Fruit fly (Drosophila melanogaster) whole organism, adult: ENCODE measurements around the gene solo.

Experiments
- CG11617 ChIP-seq: fragments of 200-800 bp; sonication (Bioruptor generic); optimal IDR thresholded peaks from 2 replicates; lab custom pipeline; 2017; ENCODE audit warnings: mild to moderate bottlenecking, missing biosample characterization, missing genetic modification reagents, missing genetic modification characterization
- CG12768 ChIP-seq: fragments of 200-800 bp; sonication (Bioruptor generic); optimal IDR thresholded peaks from 2 replicates; lab custom pipeline; 2017; ENCODE audit warnings: missing biosample characterization, missing genetic modification characterization, mild to moderate bottlenecking, moderate library complexity, missing genetic modification reagents
- CG14711 ChIP-seq: fragments of 200-800 bp; sonication (Bioruptor generic); optimal IDR thresholded peaks from 2 replicates; lab custom pipeline; 2018; ENCODE audit warnings: missing biosample characterization, mild to moderate bottlenecking, missing genetic modification characterization, moderate library complexity
- CG1620 ChIP-seq: fragments of 200-800 bp; sonication (Bioruptor generic); optimal IDR thresholded peaks from 2 replicates; lab custom pipeline; 2016; ENCODE audit warnings: missing biosample characterization, missing genetic modification characterization
- CG33017 ChIP-seq: fragments of 200-800 bp; sonication (Bioruptor generic); optimal IDR thresholded peaks from 2 replicates; lab custom pipeline; 2018; ENCODE audit warnings: missing biosample characterization, mild to moderate bottlenecking, missing genetic modification characterization, moderate library complexity
- CG5204 ChIP-seq: fragments of 200-800 bp; sonication (Bioruptor generic); optimal IDR thresholded peaks from 2 replicates; lab custom pipeline; 2016; ENCODE audit warnings: missing biosample characterization, missing genetic modification characterization
- CG7045 ChIP-seq: fragments of 200-800 bp; sonication (Bioruptor generic); optimal IDR thresholded peaks from 2 replicates; lab custom pipeline; 2017; ENCODE audit warnings: missing biosample characterization, mild to moderate bottlenecking, missing genetic modification characterization
- CG7101 ChIP-seq: fragments of 200-800 bp; sonication (Bioruptor generic); optimal IDR thresholded peaks from 2 replicates; lab custom pipeline; 2018; ENCODE audit warnings: missing biosample characterization, mild to moderate bottlenecking, missing genetic modification characterization, moderate library complexity
- Clk ChIP-seq: fragments of 200-800 bp; sonication (Bioruptor generic); optimal IDR thresholded peaks from 2 replicates; lab custom pipeline; 2017; ENCODE audit warnings: missing biosample characterization, missing genetic modification characterization
- Crg-1 ChIP-seq: fragments of 200-800 bp; sonication (Bioruptor generic); optimal IDR thresholded peaks from 2 replicates; lab custom pipeline; 2016; ENCODE audit warnings: missing biosample characterization, missing genetic modification characterization
- Hr96 ChIP-seq: fragments of 200-800 bp; sonication (Bioruptor generic); optimal IDR thresholded peaks from 2 replicates; lab custom pipeline; 2016; ENCODE audit warnings: missing biosample characterization, missing genetic modification characterization
- Mnt ChIP-seq: fragments of 200-800 bp; sonication (Bioruptor generic); optimal IDR thresholded peaks from 2 replicates; lab custom pipeline; 2016; ENCODE audit warnings: missing biosample characterization, mild to moderate bottlenecking, missing genetic modification characterization
- bab1 ChIP-seq: fragments of 200-800 bp; sonication (Bioruptor generic); optimal IDR thresholded peaks from 3 replicates; lab custom pipeline; 2019; ENCODE audit warnings: missing biosample characterization, mild to moderate bottlenecking, missing genetic modification characterization, moderate library complexity
- cic ChIP-seq: fragments of 200-800 bp; sonication (Bioruptor generic); optimal IDR thresholded peaks from 2 replicates; lab custom pipeline; 2017; ENCODE audit warnings: missing biosample characterization, mild to moderate bottlenecking, missing genetic modification characterization, moderate library complexity
- cnc ChIP-seq, 2 experiments: fragments of >200 bp; optimal IDR thresholded peaks; 2 replicates each; lab custom pipeline; 2017
- kay ChIP-seq: fragments of 200-800 bp; sonication (Bioruptor generic); peaks from one replicate; lab custom pipeline; 2016; ENCODE audit warnings: missing biosample characterization, missing genetic modification characterization, borderline replicate concordance
- ovo ChIP-seq: fragments of 200-800 bp; sonication (Bioruptor generic); optimal IDR thresholded peaks from 2 replicates; lab custom pipeline; 2016; ENCODE audit warnings: missing biosample characterization, missing genetic modification characterization
- pad ChIP-seq: fragments of 200-800 bp; sonication (Bioruptor generic); optimal IDR thresholded peaks from 3 replicates; lab custom pipeline; 2017; ENCODE audit warnings: missing biosample characterization, missing genetic modification characterization, mild to moderate bottlenecking, moderate library complexity, missing genetic modification reagents
- tj ChIP-seq: fragments of 200-800 bp; sonication (Bioruptor generic); optimal IDR thresholded peaks from 3 replicates; lab custom pipeline; 2017; ENCODE audit warnings: missing biosample characterization, mild to moderate bottlenecking, missing genetic modification characterization, moderate library complexity
- toe ChIP-seq: fragments of 200-800 bp; sonication (Bioruptor generic); optimal IDR thresholded peaks from 2 replicates; lab custom pipeline; 2016; ENCODE audit warnings: missing biosample characterization, missing genetic modification characterization

The solo gene

DNA sequence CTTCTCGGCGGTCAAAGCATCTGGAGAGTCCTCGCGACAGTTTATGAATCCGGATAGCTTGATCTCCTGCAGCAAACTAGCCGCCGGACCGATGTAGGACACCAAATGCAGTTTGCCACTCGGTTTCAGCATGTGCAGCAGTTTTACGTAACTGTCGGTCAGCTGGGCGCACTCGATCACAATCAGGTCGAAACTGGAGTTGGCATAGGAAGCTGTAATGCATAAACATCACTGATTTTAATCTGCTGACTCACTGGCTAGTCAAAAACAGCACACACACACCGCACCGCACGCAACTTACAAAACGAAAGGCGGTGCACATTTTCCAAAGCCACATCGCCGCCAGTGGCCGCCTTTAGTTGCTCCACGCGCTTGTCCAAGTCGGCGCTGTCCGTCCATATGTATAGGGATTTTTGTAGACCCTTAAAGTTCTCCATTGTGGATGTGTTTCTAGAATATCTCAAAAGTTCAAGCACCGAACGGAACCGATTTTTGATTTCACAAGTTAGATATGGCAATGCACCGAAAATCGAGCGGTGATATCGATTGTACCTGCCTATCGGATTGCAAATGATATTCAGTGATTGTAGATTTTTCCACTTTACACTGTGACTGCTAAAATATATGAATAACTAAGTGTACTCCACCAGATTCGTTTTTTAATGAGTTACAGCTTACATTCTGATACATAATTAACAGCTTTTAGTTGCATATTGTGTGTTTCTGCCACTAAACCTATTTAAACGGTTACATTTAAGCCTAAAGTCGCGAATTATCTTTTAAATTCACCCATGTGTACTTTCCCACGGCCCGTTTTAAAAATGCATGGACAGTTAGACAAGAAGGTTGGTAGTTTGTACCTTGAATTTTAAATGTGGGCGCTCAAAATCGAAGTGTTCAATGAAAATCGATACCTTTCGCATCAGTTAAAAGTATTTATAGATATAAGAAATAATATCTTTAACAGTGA lies 22.8 kb upstream of the solo start, which contains the start of gene CIAPIN1:
Gene CIAPIN1 (minus strand): TSS at position 523 of the 970 bp plus-strand sequence.
- TF ChIP-seq kay (GFP tag; lab: Kevin White, UChicago) (peak; percentile 38), bab1 (GFP tag; lab: Kevin White, UChicago) (no peak), cnc (optimal IDR thresholded peaks at IDR 0.05; lab: Kevin White, UChicago) (peak; percentile 79 to 86)

DNA sequence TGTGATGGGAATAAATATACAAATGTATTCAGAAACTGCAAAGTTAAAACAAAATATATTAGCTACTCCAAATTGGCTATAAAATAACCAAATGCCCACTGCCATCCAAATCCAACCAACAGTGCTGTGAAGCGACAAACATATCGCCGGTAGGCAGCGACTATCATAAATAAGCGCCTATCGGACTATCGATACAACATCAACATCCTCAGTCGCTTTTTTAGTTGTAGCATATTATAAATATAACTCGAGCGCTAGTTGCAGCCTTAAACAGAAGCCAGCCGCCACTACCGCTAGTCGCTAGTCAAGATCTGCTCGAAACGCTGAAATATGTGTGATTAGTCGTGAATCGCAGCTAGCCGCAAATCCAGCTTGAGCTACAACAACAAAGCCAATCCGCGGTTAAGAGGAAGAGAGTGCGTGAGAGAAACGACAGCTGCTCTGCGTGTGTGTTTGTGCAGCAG lies 22.1 kb upstream of the solo start:
- TF ChIP-seq CG5204 (GFP tag; lab: Kevin White, UChicago) (peak; percentile 12), Mnt (GFP tag; lab: Kevin White, UChicago) (peak; percentile 18), cic (no peak), CG12768 (GFP tag; lab: Kevin White, UChicago) (peak; percentile 15), pad (GFP tag; lab: Kevin White, UChicago) (peak; percentile 54), tj (GFP tag; lab: Kevin White, UChicago) (no peak), CG1620 (GFP tag; lab: Kevin White, UChicago) (peak; percentile 56), kay (GFP tag; lab: Kevin White, UChicago) (no peak), cnc (optimal IDR thresholded peaks at IDR 0.05; lab: Kevin White, UChicago) (no peak), Clk (GFP tag; lab: Kevin White, UChicago) (no peak), Crg-1 (GFP tag; lab: Kevin White, UChicago) (peak; percentile 47), toe (GFP tag; lab: Kevin White, UChicago) (peak; percentile 41), CG33017 (tag; lab: Kevin White, UChicago) (no peak), CG7101 (tag; lab: Kevin White, UChicago) (peak; percentile 45), CG11617 (GFP tag; lab: Kevin White, UChicago) (no peak), CG7045 (GFP tag; lab: Kevin White, UChicago) (no peak), Hr96 (GFP tag; lab: Kevin White, UChicago) (peak; percentile 61), CG14711 (tag; lab: Kevin White, UChicago) (peak; percentile 36), bab1 (GFP tag; lab: Kevin White, UChicago) (peak; percentile 40), ovo (GFP tag; lab: Kevin White, UChicago) (no peak)

DNA sequence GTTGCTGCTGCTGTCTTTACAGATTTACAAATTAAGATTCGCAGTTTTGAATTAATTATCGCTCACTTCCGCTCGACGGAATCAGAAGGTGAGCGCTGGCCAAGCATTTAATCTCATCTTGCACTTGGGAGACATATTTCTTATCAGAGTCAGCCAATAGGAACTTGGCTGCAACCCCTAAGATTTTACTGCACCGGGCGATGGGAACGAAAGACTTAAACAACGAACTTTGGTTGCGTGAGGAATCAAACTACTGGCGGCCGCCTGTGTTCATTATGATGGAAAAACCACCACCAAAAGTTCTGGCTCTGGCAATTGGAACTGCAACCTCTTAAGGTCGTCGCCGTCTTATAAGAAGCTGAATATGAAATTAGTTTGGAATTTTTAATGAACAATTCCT lies 17.7 kb upstream of the solo start:
- no peak for TF ChIP-seq ovo (GFP tag; lab: Kevin White, UChicago)
- no peak for TF ChIP-seq CG7045 (GFP tag; lab: Kevin White, UChicago)
- no peak for TF ChIP-seq pad (GFP tag; lab: Kevin White, UChicago)
- no peak for TF ChIP-seq Mnt (GFP tag; lab: Kevin White, UChicago)
- no peak for TF ChIP-seq bab1 (GFP tag; lab: Kevin White, UChicago)
- no peak for TF ChIP-seq CG33017 (tag; lab: Kevin White, UChicago)
- no peak for TF ChIP-seq cnc (optimal IDR thresholded peaks at IDR 0.05; lab: Kevin White, UChicago)
- no peak for TF ChIP-seq Hr96 (GFP tag; lab: Kevin White, UChicago)

dm6 chr2L:15052805-15053388 lies 8.6 kb upstream of the solo start:
- no peak for TF ChIP-seq cic
- TF ChIP-seq toe (GFP tag; lab: Kevin White, UChicago): no peak
- TF ChIP-seq ovo (GFP tag; lab: Kevin White, UChicago): no peak
- TF ChIP-seq CG1620 (GFP tag; lab: Kevin White, UChicago): no peak
- no peak for TF ChIP-seq cnc (optimal IDR thresholded peaks at IDR 0.05; lab: Kevin White, UChicago)
- TF ChIP-seq CG12768 (GFP tag; lab: Kevin White, UChicago): no peak
- TF ChIP-seq tj (GFP tag; lab: Kevin White, UChicago): no peak
- TF ChIP-seq CG7101 (tag; lab: Kevin White, UChicago): no peak
- TF ChIP-seq CG33017 (tag; lab: Kevin White, UChicago): no peak
- no peak for TF ChIP-seq bab1 (GFP tag; lab: Kevin White, UChicago)

DNA sequence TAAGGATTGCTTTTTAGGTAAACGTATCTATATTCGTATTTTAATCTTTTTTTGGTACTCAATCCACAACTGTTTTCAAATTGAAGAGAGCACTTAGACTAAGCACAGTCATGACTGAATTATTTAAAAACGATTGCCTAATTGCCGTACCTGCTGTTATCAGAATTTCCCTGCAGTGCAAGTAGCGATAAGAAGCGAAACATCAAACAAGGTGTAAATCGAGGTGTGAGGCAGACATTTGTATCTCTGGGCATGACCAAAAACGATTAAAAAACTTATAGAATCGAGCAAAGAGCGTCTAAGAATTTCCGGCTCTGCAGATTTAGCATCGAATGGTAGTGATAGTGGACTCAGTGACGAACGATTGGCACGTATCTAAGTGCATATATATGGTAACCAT lies 6.4 kb upstream of the solo start:
- TF ChIP-seq cnc (optimal IDR thresholded peaks at IDR 0.05; lab: Kevin White, UChicago) (no peak), kay (GFP tag; lab: Kevin White, UChicago) (no peak), CG14711 (tag; lab: Kevin White, UChicago) (no peak), Clk (GFP tag; lab: Kevin White, UChicago) (no peak), CG7045 (GFP tag; lab: Kevin White, UChicago) (no peak), CG7101 (tag; lab: Kevin White, UChicago) (no peak), Mnt (GFP tag; lab: Kevin White, UChicago) (no peak), ovo (GFP tag; lab: Kevin White, UChicago) (no peak), toe (GFP tag; lab: Kevin White, UChicago) (no peak), CG12768 (GFP tag; lab: Kevin White, UChicago) (no peak), CG5204 (GFP tag; lab: Kevin White, UChicago) (no peak), Hr96 (GFP tag; lab: Kevin White, UChicago) (no peak), cic (no peak)
